Fruit fly (Drosophila melanogaster) whole organism, embryonic: Measurements from ENCODE around the gene amos.

Experiments used
- ATbp ChIP-seq: fragments of 200-800 bp; sonication (Bioruptor generic); optimal IDR thresholded peaks from 2 replicates; lab custom pipeline; 2017; ENCODE audit warnings: missing biosample characterization, mild to moderate bottlenecking, missing genetic modification characterization, missing genetic modification reagents
- Ada2b ChIP-seq: fragments of 200-800 bp; sonication (Bioruptor generic); IDR thresholded peaks from 2 replicates; pipeline ENCODE4 v1.3.6; 2022; ENCODE audit warnings: missing biosample characterization, missing genetic modification characterization
- Aef1 ChIP-seq: fragments of 200-800 bp; sonication (Bioruptor generic); IDR thresholded peaks from 3 replicates; pipeline ENCODE4 v1.3.6; 2022; ENCODE audit warnings: missing biosample characterization, missing genetic modification characterization
- Atf-2 ChIP-seq: fragments of 200-800 bp; sonication (Bioruptor generic); optimal IDR thresholded peaks from 2 replicates; lab custom pipeline; 2016; ENCODE audit warnings: missing biosample characterization, missing genetic modification characterization
- Blimp-1 ChIP-seq: fragments of 200-800 bp; sonication (Bioruptor generic); optimal IDR thresholded peaks from 3 replicates; lab custom pipeline; 2018; ENCODE audit warnings: missing biosample characterization, missing genetic modification characterization, mild to moderate bottlenecking, moderate library complexity, missing genetic modification reagents
- CG12155 ChIP-seq: fragments of 200-800 bp; sonication (Bioruptor generic); optimal IDR thresholded peaks from 3 replicates; lab custom pipeline; 2016; ENCODE audit warnings: missing biosample characterization, missing genetic modification characterization
- CG13287 ChIP-seq: fragments of 200-800 bp; sonication (Bioruptor generic); IDR thresholded peaks from 2 replicates; pipeline ENCODE4 v1.3.6; 2022; ENCODE audit warnings: missing biosample characterization, missing genetic modification characterization; ENCODE audit not compliant: partially characterized antibody
- CG15011 ChIP-seq: fragments of 200-800 bp; sonication (Bioruptor generic); optimal IDR thresholded peaks from 3 replicates; lab custom pipeline; 2018; ENCODE audit warnings: missing biosample characterization, mild to moderate bottlenecking, missing genetic modification characterization
- CG15073 ChIP-seq: fragments of 200-800 bp; sonication (Bioruptor generic); optimal IDR thresholded peaks from 2 replicates; lab custom pipeline; 2016; ENCODE audit warnings: missing biosample characterization, missing genetic modification characterization
- CG1529 ChIP-seq: fragments of 200-800 bp; sonication (Bioruptor generic); optimal IDR thresholded peaks from 3 replicates; lab custom pipeline; 2018; ENCODE audit warnings: missing biosample characterization, missing genetic modification characterization
- CG16815 ChIP-seq: fragments of 200-800 bp; sonication (Bioruptor generic); optimal IDR thresholded peaks from 3 replicates; lab custom pipeline; 2017; ENCODE audit warnings: missing biosample characterization, mild to moderate bottlenecking, missing genetic modification characterization
- CG17361 ChIP-seq: fragments of 200-800 bp; sonication (Bioruptor generic); IDR thresholded peaks from 3 replicates; pipeline ENCODE4 v1.3.6; 2022; ENCODE audit warnings: missing biosample characterization, missing genetic modification characterization
- CG5180 ChIP-seq: fragments of 200-800 bp; sonication (Bioruptor generic); optimal IDR thresholded peaks from 3 replicates; lab custom pipeline; 2017; ENCODE audit warnings: missing biosample characterization, missing genetic modification characterization, mild to moderate bottlenecking, moderate library complexity, missing genetic modification reagents
- CG7987 ChIP-seq: fragments of 200-800 bp; sonication (Bioruptor generic); optimal IDR thresholded peaks from 2 replicates; lab custom pipeline; 2018; ENCODE audit warnings: missing biosample characterization, mild to moderate bottlenecking, missing genetic modification characterization, moderate library complexity
- CG9437 ChIP-seq: fragments of 200-800 bp; sonication (Bioruptor generic); optimal IDR thresholded peaks from 2 replicates; lab custom pipeline; 2018; ENCODE audit warnings: missing biosample characterization, mild to moderate bottlenecking, missing genetic modification characterization
- CG9727 ChIP-seq: fragments of 200-800 bp; sonication (Bioruptor generic); optimal IDR thresholded peaks from 3 replicates; lab custom pipeline; 2017; ENCODE audit warnings: missing biosample characterization, mild to moderate bottlenecking, missing genetic modification characterization
- Dref ChIP-seq: fragments of 200-800 bp; sonication (Bioruptor generic); IDR thresholded peaks from 2 replicates; pipeline ENCODE4 v1.3.6; 2022; ENCODE audit warnings: missing biosample characterization, missing genetic modification characterization
- Fer3 ChIP-seq: fragments of 200-800 bp; sonication (Bioruptor generic); optimal IDR thresholded peaks from 2 replicates; lab custom pipeline; 2018; ENCODE audit warnings: missing biosample characterization, mild to moderate bottlenecking, missing genetic modification characterization, moderate library complexity
- NC2β ChIP-seq: fragments of 200-800 bp; sonication (Bioruptor generic); optimal IDR thresholded peaks from 2 replicates; lab custom pipeline; 2016; ENCODE audit warnings: missing biosample characterization, missing genetic modification characterization
- PHDP ChIP-seq: fragments of 200-800 bp; sonication (Bioruptor generic); optimal IDR thresholded peaks from 3 replicates; lab custom pipeline; 2018; ENCODE audit warnings: missing biosample characterization, mild to moderate bottlenecking, missing genetic modification characterization, moderate library complexity
- Pdp1 ChIP-seq, 2 experiments: fragments of 200-800 bp; sonication (Bioruptor generic); optimal IDR thresholded peaks; 3 replicates each; lab custom pipeline; 2016; ENCODE audit warnings: missing biosample characterization in 2 of 2, missing genetic modification characterization in 2 of 2, mild to moderate bottlenecking in 1 of 2, moderate library complexity in 1 of 2
- Rx ChIP-seq: fragments of 200-800 bp; sonication (Bioruptor generic); IDR thresholded peaks from 2 replicates; pipeline ENCODE4 v1.3.6; 2022; ENCODE audit warnings: missing biosample characterization, missing genetic modification characterization
- Side ChIP-seq: fragments of 200-800 bp; sonication (Bioruptor generic); optimal IDR thresholded peaks from 2 replicates; lab custom pipeline; 2016; ENCODE audit warnings: missing biosample characterization, missing genetic modification characterization
- amos ChIP-seq: fragments of 200-800 bp; sonication (Bioruptor generic); IDR thresholded peaks from 2 replicates; pipeline ENCODE4 v1.3.6; 2022; ENCODE audit warnings: missing biosample characterization, missing genetic modification characterization; ENCODE audit not compliant: partially characterized antibody
- br ChIP-seq: fragments of >200 bp; optimal IDR thresholded peaks from 2 replicates; lab custom pipeline; 2017
- cas ChIP-seq: fragments of 200-800 bp; sonication (Bioruptor generic); IDR thresholded peaks from 2 replicates; pipeline ENCODE4 v1.3.6; 2022; ENCODE audit warnings: missing biosample characterization, missing genetic modification characterization
- disco-r ChIP-seq: fragments of 200-800 bp; sonication (Bioruptor generic); optimal IDR thresholded peaks from 2 replicates; lab custom pipeline; 2016; ENCODE audit warnings: missing biosample characterization, missing genetic modification characterization
- eve ChIP-seq, 2 experiments: fragments of >200 bp; optimal IDR thresholded peaks; 2 replicates each; lab custom pipeline; 2017; ENCODE audit warnings: missing biosample characterization in 2 of 2, missing genetic modification characterization in 2 of 2
- fd64A ChIP-seq: fragments of 200-800 bp; sonication (Bioruptor generic); optimal IDR thresholded peaks from 3 replicates; lab custom pipeline; 2018; ENCODE audit warnings: missing biosample characterization, mild to moderate bottlenecking, missing genetic modification characterization
- fru ChIP-seq: fragments of >200 bp; optimal IDR thresholded peaks from 2 replicates; lab custom pipeline; 2017
- gem ChIP-seq: fragments of 200-800 bp; sonication (Bioruptor generic); optimal IDR thresholded peaks from 2 replicates; lab custom pipeline; 2019; ENCODE audit warnings: missing biosample characterization, mild to moderate bottlenecking, missing genetic modification characterization, moderate library complexity
- her ChIP-seq: fragments of 200-800 bp; sonication (Bioruptor generic); optimal IDR thresholded peaks from 2 replicates; lab custom pipeline; 2016; ENCODE audit warnings: missing biosample characterization, missing genetic modification characterization
- lab ChIP-seq: fragments of 200-800 bp; sonication (Bioruptor generic); optimal IDR thresholded peaks from 3 replicates; lab custom pipeline; 2017; ENCODE audit warnings: missing biosample characterization, missing genetic modification characterization, mild to moderate bottlenecking, moderate library complexity, missing genetic modification reagents
- mirr ChIP-seq: fragments of 200-800 bp; sonication (Bioruptor generic); optimal IDR thresholded peaks from 3 replicates; lab custom pipeline; 2018; ENCODE audit warnings: missing biosample characterization, mild to moderate bottlenecking, missing genetic modification characterization
- onecut ChIP-seq: fragments of 200-800 bp; sonication (Bioruptor generic); IDR thresholded peaks from 2 replicates; pipeline ENCODE4 v1.3.6; 2022; ENCODE audit warnings: missing biosample characterization, missing genetic modification characterization
- pita ChIP-seq: fragments of 200-800 bp; sonication (Bioruptor generic); optimal IDR thresholded peaks from 2 replicates; lab custom pipeline; 2017; ENCODE audit warnings: missing biosample characterization, mild to moderate bottlenecking, missing genetic modification characterization
- schlank ChIP-seq: fragments of 200-800 bp; sonication (Bioruptor generic); optimal IDR thresholded peaks from 2 replicates; lab custom pipeline; 2018; ENCODE audit warnings: missing biosample characterization, mild to moderate bottlenecking, missing genetic modification characterization
- sens ChIP-seq: fragments of 200-800 bp; sonication (Bioruptor generic); peaks from one replicate; lab custom pipeline; 2016; ENCODE audit warnings: missing biosample characterization, missing genetic modification characterization
- sisA ChIP-seq: fragments of 200-800 bp; sonication (Bioruptor generic); IDR thresholded peaks from 2 replicates; pipeline ENCODE4 v1.3.6; 2022; ENCODE audit warnings: missing biosample characterization, missing genetic modification characterization
- stwl ChIP-seq: fragments of 200-800 bp; sonication (Bioruptor generic); optimal IDR thresholded peaks from 3 replicates; lab custom pipeline; 2018; ENCODE audit warnings: missing biosample characterization, mild to moderate bottlenecking, missing genetic modification characterization, moderate library complexity
- unc-4 ChIP-seq: fragments of 200-800 bp; sonication (Bioruptor generic); IDR thresholded peaks from 2 replicates; pipeline ENCODE4 v1.3.6; 2022; ENCODE audit warnings: missing biosample characterization, missing genetic modification characterization; ENCODE audit not compliant: partially characterized antibody
- z ChIP-seq: fragments of 200-800 bp; sonication (Bioruptor generic); IDR thresholded peaks from 3 replicates; pipeline ENCODE4 v1.3.6; 2022; ENCODE audit warnings: missing biosample characterization, missing genetic modification characterization

Gene amos

dm6 chr2L:18584617-18585016 is 12.1 kb downstream of the amos start (continued):
- no peak for TF ChIP-seq eve (GFP tag; optimal IDR thresholded peaks at IDR 0.05; lab: Kevin White, UChicago)
- TF ChIP-seq disco-r (GFP tag; lab: Kevin White, UChicago), result no peak
- TF ChIP-seq fru (lab: Kevin White, UChicago), result no peak
- no peak for TF ChIP-seq unc-4 (GFP tag; lab: Robert Waterston, UW)
- no peak for TF ChIP-seq schlank (tag; lab: Kevin White, UChicago)
- no peak for TF ChIP-seq CG7987
- TF ChIP-seq Blimp-1, result peak; percentile 6
- TF ChIP-seq Ada2b (GFP tag; lab: Robert Waterston, UW), result 0 out of 2 replicates have a peak, but pooled peaks have one; percentile 42
- no peak for TF ChIP-seq onecut
- TF ChIP-seq Pdp1 (GFP tag; optimal IDR thresholded peaks at IDR 0.05; lab: Kevin White, UChicago), result peak in 1 of 2 experiments; percentile 9
- TF ChIP-seq sens (GFP tag; lab: Kevin White, UChicago), result peak; percentile 81
- TF ChIP-seq sisA (GFP tag; lab: Robert Waterston, UW), result peak; percentile 65
- TF ChIP-seq CG16815 (GFP tag; lab: Kevin White, UChicago), result no peak
- TF ChIP-seq pita (GFP tag; lab: Kevin White, UChicago), result no peak
- peak; percentile 36; the same call in 1 of the 2 replicates for TF ChIP-seq cas (GFP tag; lab: Robert Waterston, UW)
- peak; percentile 66 for TF ChIP-seq lab
- no peak for TF ChIP-seq her (GFP tag; lab: Kevin White, UChicago)
- TF ChIP-seq CG12155, result peak; percentile 8
- peak; percentile 44; the same call in 1 of the 2 replicates for TF ChIP-seq Rx
- peak; percentile 21 for TF ChIP-seq Fer3 (tag; lab: Kevin White, UChicago)
- TF ChIP-seq Side (GFP tag; lab: Kevin White, UChicago), result no peak
- peak; percentile 45 for TF ChIP-seq gem (tag; lab: Kevin White, UChicago)
- TF ChIP-seq br (lab: Kevin White, UChicago), result no peak
- no peak for TF ChIP-seq Atf-2 (GFP tag; lab: Kevin White, UChicago)
- no peak for TF ChIP-seq mirr (GFP tag; lab: Kevin White, UChicago)
- no peak for TF ChIP-seq CG15073 (GFP tag; lab: Kevin White, UChicago)
- TF ChIP-seq fd64A (GFP tag; lab: Kevin White, UChicago), result no peak
- no peak for TF ChIP-seq CG9727 (GFP tag; lab: Kevin White, UChicago)
- no peak for TF ChIP-seq CG15011 (GFP tag; lab: Kevin White, UChicago)
- TF ChIP-seq CG17361 (GFP tag; lab: Robert Waterston, UW), result 0 out of 3 replicates have a peak, but pooled peaks have one; percentile 21

- TF ChIP-seq CG1529 (GFP tag; lab: Kevin White, UChicago) (no peak), Aef1 (no peak), NC2β (GFP tag; lab: Kevin White, UChicago) (no peak), z (GFP tag; lab: Robert Waterston, UW) (peak; percentile 94), ATbp (GFP tag; lab: Kevin White, UChicago) (no peak), CG13287 (GFP tag; lab: Robert Waterston, UW) (peak; percentile 18; the same call in 1 of the 2 replicates), Dref (GFP tag; lab: Robert Waterston, UW) (no peak), stwl (peak; percentile 10), CG5180 (no peak), PHDP (tag; lab: Kevin White, UChicago) (no peak), CG9437 (peak; percentile 99), amos (GFP tag; lab: Robert Waterston, UW) (no peak), CG7987 (no peak)
- TF ChIP-seq, all 482 proteins: peak for 4
These were observed 20.5 kb downstream of the amos start for dm6 chr2L:18576250-18576649.
